Fruit fly (Drosophila melanogaster): ENCODE data around the gene grass.

DNA sequence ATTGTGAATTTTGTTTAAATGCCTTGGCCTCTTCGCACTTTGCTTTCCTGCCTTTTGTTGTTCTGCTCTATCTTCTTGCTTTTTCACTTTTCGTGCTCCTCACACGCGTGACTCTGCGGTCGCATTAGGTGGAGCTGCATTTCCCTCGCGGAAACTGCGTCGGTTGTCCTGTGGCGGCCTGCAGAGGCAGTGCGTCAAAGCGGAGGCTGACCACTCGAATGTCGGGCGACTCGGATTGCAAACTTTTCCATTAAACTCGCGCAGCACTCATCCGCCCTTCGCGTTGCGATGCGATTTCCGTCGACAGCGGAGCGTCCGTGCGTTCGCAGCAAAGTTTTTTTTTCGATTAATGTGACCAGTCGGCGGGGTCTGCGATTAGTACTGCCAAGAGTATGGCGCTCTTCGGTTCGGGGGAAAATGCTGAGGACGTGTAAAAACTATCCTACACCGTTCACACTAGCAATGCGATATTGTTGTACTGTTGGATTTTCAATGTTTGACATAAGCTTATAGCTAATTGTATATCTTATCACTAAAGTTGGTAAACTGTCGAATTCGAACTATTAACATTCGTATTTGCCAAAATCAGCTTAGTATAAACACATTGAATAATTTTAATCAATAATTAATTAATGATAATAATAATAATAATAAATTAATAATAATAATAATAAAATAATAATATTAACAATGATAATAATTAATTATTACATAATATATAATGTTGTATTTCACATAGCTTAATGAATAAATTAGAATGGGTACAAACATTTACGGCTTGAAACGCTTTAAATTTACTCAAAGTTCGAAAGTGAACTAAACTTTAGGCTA lies 6.8 kb upstream of the grass start, which contains the start of gene CG6051:
- TF ChIP-seq svp (GFP tag) (peak; percentile 84), Eip93F (GFP tag; optimal IDR thresholded peaks at IDR 0.05) (no peak), Blimp-1 (GFP tag; optimal IDR thresholded peaks at IDR 0.05) (no peak), CG10669 (GFP tag; optimal IDR thresholded peaks at IDR 0.05) (no peak), CG11902 (GFP tag; optimal IDR thresholded peaks at IDR 0.05) (no peak), acj6 (GFP tag; optimal IDR thresholded peaks at IDR 0.05) (peak; percentile 42), CG8319 (GFP tag; optimal IDR thresholded peaks at IDR 0.05) (no peak), CG1621 (tag; optimal IDR thresholded peaks at IDR 0.05) (no peak), CG11762 (GFP tag; optimal IDR thresholded peaks at IDR 0.05; ENCODE audit: insufficient read depth) (no peak)
